Fruit fly (Drosophila melanogaster): ENCODE data around the gene CG43322.

- TF ChIP-seq Clk (GFP tag; optimal IDR thresholded peaks at IDR 0.05) (no peak), CG5204 (GFP tag; optimal IDR thresholded peaks at IDR 0.05) (no peak), CG33017 (tag; optimal IDR thresholded peaks at IDR 0.05) (no peak), cnc (optimal IDR thresholded peaks at IDR 0.05) (no peak), CG12768 (GFP tag; optimal IDR thresholded peaks at IDR 0.05) (no peak), Mnt (GFP tag; optimal IDR thresholded peaks at IDR 0.05) (no peak)
These were observed at the start of gene CG43322 for dm6 chr2L:7013157-7013556.
